Fruit fly (Drosophila melanogaster) whole organism, embryonic: ENCODE results near the gene vih.

Experiments used
- ATbp ChIP-seq: fragments of 200-800 bp; sonication (Bioruptor generic); optimal IDR thresholded peaks from 2 replicates; lab custom pipeline; 2017; ENCODE audit warnings: missing biosample characterization, mild to moderate bottlenecking, missing genetic modification characterization, missing genetic modification reagents
- B-H1 ChIP-seq: fragments of 200-800 bp; sonication (Bioruptor generic); IDR thresholded peaks from 3 replicates; pipeline ENCODE4 v1.3.6; 2022; ENCODE audit warnings: missing biosample characterization, missing genetic modification characterization
- CG10267 ChIP-seq: fragments of 200-800 bp; sonication (Bioruptor generic); optimal IDR thresholded peaks from 2 replicates; lab custom pipeline; 2018; ENCODE audit warnings: missing biosample characterization, mild to moderate bottlenecking, missing genetic modification characterization, moderate library complexity
- CG10274 ChIP-seq: fragments of 200-800 bp; sonication (Bioruptor generic); optimal IDR thresholded peaks from 3 replicates; lab custom pipeline; 2017; ENCODE audit warnings: missing biosample characterization, mild to moderate bottlenecking, missing genetic modification characterization
- CG10431 ChIP-seq: fragments of 200-800 bp; sonication (Bioruptor generic); optimal IDR thresholded peaks from 3 replicates; lab custom pipeline; 2018; ENCODE audit warnings: missing biosample characterization, mild to moderate bottlenecking, missing genetic modification characterization
- CG10565 ChIP-seq: fragments of 200-800 bp; sonication (Bioruptor generic); optimal IDR thresholded peaks from 3 replicates; lab custom pipeline; 2016; ENCODE audit warnings: missing biosample characterization, mild to moderate bottlenecking, missing genetic modification characterization
- CG1233 ChIP-seq: fragments of 200-800 bp; sonication (Bioruptor generic); optimal IDR thresholded peaks from 4 replicates; lab custom pipeline; 2018; ENCODE audit warnings: missing biosample characterization, mild to moderate bottlenecking, missing genetic modification characterization
- CG12744 ChIP-seq: fragments of 200-800 bp; sonication (Bioruptor generic); optimal IDR thresholded peaks from 2 replicates; lab custom pipeline; 2016; ENCODE audit warnings: missing biosample characterization, missing genetic modification characterization
- CG12942 ChIP-seq: fragments of 200-800 bp; sonication (Bioruptor generic); optimal IDR thresholded peaks from 3 replicates; lab custom pipeline; 2016; ENCODE audit warnings: missing biosample characterization, missing genetic modification characterization
- CG13296 ChIP-seq: fragments of 200-800 bp; sonication (Bioruptor generic); optimal IDR thresholded peaks from 3 replicates; lab custom pipeline; 2018; ENCODE audit warnings: missing biosample characterization, mild to moderate bottlenecking, missing genetic modification characterization
- CG13894 ChIP-seq: fragments of 200-800 bp; sonication (Bioruptor generic); optimal IDR thresholded peaks from 3 replicates; lab custom pipeline; 2018; ENCODE audit warnings: missing biosample characterization, mild to moderate bottlenecking, missing genetic modification characterization, moderate library complexity
- CG15073 ChIP-seq: fragments of 200-800 bp; sonication (Bioruptor generic); optimal IDR thresholded peaks from 2 replicates; lab custom pipeline; 2016; ENCODE audit warnings: missing biosample characterization, missing genetic modification characterization
- CG1529 ChIP-seq: fragments of 200-800 bp; sonication (Bioruptor generic); optimal IDR thresholded peaks from 3 replicates; lab custom pipeline; 2018; ENCODE audit warnings: missing biosample characterization, missing genetic modification characterization
- CG17612 ChIP-seq: fragments of 200-800 bp; sonication (Bioruptor generic); IDR thresholded peaks from 2 replicates; pipeline ENCODE4 v1.3.6; 2022; ENCODE audit warnings: missing biosample characterization, missing genetic modification characterization
- CG18011 ChIP-seq: fragments of 200-800 bp; sonication (Bioruptor generic); optimal IDR thresholded peaks from 2 replicates; lab custom pipeline; 2017; ENCODE audit warnings: missing biosample characterization, missing genetic modification characterization, mild to moderate bottlenecking, moderate library complexity, missing genotype
- CG30403 ChIP-seq: fragments of 200-800 bp; sonication (Bioruptor generic); optimal IDR thresholded peaks from 3 replicates; lab custom pipeline; 2016; ENCODE audit warnings: missing biosample characterization, missing genetic modification characterization
- CG3407 ChIP-seq: fragments of 200-800 bp; sonication (Bioruptor generic); optimal IDR thresholded peaks from 2 replicates; lab custom pipeline; 2018; ENCODE audit warnings: missing biosample characterization, mild to moderate bottlenecking, missing genetic modification characterization
- CG4404 ChIP-seq: fragments of 200-800 bp; sonication (Bioruptor generic); IDR thresholded peaks from 2 replicates; pipeline ENCODE4 v1.3.6; 2022; ENCODE audit warnings: missing biosample characterization, missing genetic modification characterization
- CG4854 ChIP-seq: fragments of 200-800 bp; sonication (Bioruptor generic); optimal IDR thresholded peaks from 2 replicates; lab custom pipeline; 2016; ENCODE audit warnings: missing biosample characterization, missing genetic modification characterization, inconsistent platforms
- CG6683 ChIP-seq: fragments of 200-800 bp; sonication (Bioruptor generic); optimal IDR thresholded peaks from 2 replicates; lab custom pipeline; 2017; ENCODE audit warnings: missing biosample characterization, mild to moderate bottlenecking, missing genetic modification characterization, missing genetic modification reagents
- CG7839 ChIP-seq: fragments of 200-800 bp; sonication (Bioruptor generic); optimal IDR thresholded peaks from 3 replicates; lab custom pipeline; 2018; ENCODE audit warnings: missing biosample characterization, mild to moderate bottlenecking, missing genetic modification characterization, moderate library complexity
- CG7963 ChIP-seq: fragments of 200-800 bp; sonication (Bioruptor generic); IDR thresholded peaks from 3 replicates; pipeline ENCODE4 v1.3.6; 2022; ENCODE audit warnings: missing biosample characterization, missing genetic modification characterization; ENCODE audit not compliant: partially characterized antibody
- CG8089 ChIP-seq: fragments of 200-800 bp; sonication (Bioruptor generic); optimal IDR thresholded peaks from 3 replicates; lab custom pipeline; 2016; ENCODE audit warnings: missing biosample characterization, missing genetic modification characterization
- CG8765 ChIP-seq: fragments of 200-800 bp; sonication (Bioruptor generic); IDR thresholded peaks from 2 replicates; pipeline ENCODE4 v1.3.6; 2022; ENCODE audit warnings: missing biosample characterization, missing genetic modification characterization
- CG8924 ChIP-seq: fragments of 200-800 bp; optimal IDR thresholded peaks from 3 replicates; lab custom pipeline; 2019; ENCODE audit warnings: missing biosample characterization, mild to moderate bottlenecking, missing genetic modification characterization, moderate library complexity
- D ChIP-seq, 2 experiments: fragments of 200-800 bp in 1 of 2; fragments of >200 bp in 1 of 2; sonication (Bioruptor generic) in 1 of 2; optimal IDR thresholded peaks; 2 replicates in 1 of 2; 3 replicates in 1 of 2; lab custom pipeline; 2017; ENCODE audit warnings: mild to moderate bottlenecking in 1 of 2, missing biosample characterization in 1 of 2, missing genetic modification characterization in 1 of 2, missing genetic modification reagents in 1 of 2
- Dll ChIP-seq: fragments of 200-800 bp; sonication (Bioruptor generic); IDR thresholded peaks from 4 replicates; pipeline ENCODE4 v1.3.6; 2022; ENCODE audit warnings: missing biosample characterization, missing genetic modification characterization; ENCODE audit not compliant: partially characterized antibody
- Dp ChIP-seq: fragments of 200-800 bp; sonication (Bioruptor generic); optimal IDR thresholded peaks from 2 replicates; lab custom pipeline; 2018; ENCODE audit warnings: missing biosample characterization, mild to moderate bottlenecking, missing genetic modification characterization, moderate library complexity
- E2f2 ChIP-seq: fragments of 200-800 bp; sonication (Bioruptor generic); IDR thresholded peaks from 2 replicates; pipeline ENCODE4 v1.3.6; 2022; ENCODE audit warnings: missing biosample characterization, missing genetic modification characterization
- Hey ChIP-seq: fragments of 200-800 bp; sonication (Bioruptor generic); optimal IDR thresholded peaks from 3 replicates; lab custom pipeline; 2018; ENCODE audit warnings: missing biosample characterization, mild to moderate bottlenecking, missing genetic modification characterization
- Hr51 ChIP-seq, 2 experiments: fragments of 200-800 bp; sonication (Bioruptor generic); optimal IDR thresholded peaks; 2 replicates in 1 of 2; 3 replicates in 1 of 2; lab custom pipeline; 2016 to 2018; ENCODE audit warnings: missing biosample characterization in 2 of 2, missing genetic modification characterization in 2 of 2, mild to moderate bottlenecking in 1 of 2, moderate library complexity in 1 of 2
- Mes4 ChIP-seq: fragments of 200-800 bp; sonication (Bioruptor generic); optimal IDR thresholded peaks from 2 replicates; lab custom pipeline; 2016; ENCODE audit warnings: missing biosample characterization, missing genetic modification characterization
- NFAT ChIP-seq: fragments of 200-800 bp; sonication (Bioruptor generic); IDR thresholded peaks from 2 replicates; pipeline ENCODE4 v1.3.6; 2022; ENCODE audit warnings: missing biosample characterization, missing genetic modification characterization
- NfI ChIP-seq: fragments of 200-800 bp; sonication (Bioruptor generic); optimal IDR thresholded peaks from 3 replicates; lab custom pipeline; 2018; ENCODE audit warnings: missing biosample characterization, mild to moderate bottlenecking, missing genetic modification characterization, moderate library complexity
- ac ChIP-seq: fragments of 200-800 bp; sonication (Bioruptor generic); optimal IDR thresholded peaks from 3 replicates; lab custom pipeline; 2017; ENCODE audit warnings: missing biosample characterization, mild to moderate bottlenecking, missing genetic modification characterization
- chinmo ChIP-seq: fragments of 200-800 bp; sonication (Bioruptor generic); IDR thresholded peaks from 4 replicates; pipeline ENCODE4 v1.3.6; 2022; ENCODE audit warnings: missing biosample characterization, missing genetic modification characterization; ENCODE audit not compliant: partially characterized antibody
- ci ChIP-seq: fragments of 200-800 bp; sonication (Bioruptor generic); IDR thresholded peaks from 3 replicates; pipeline ENCODE4 v1.3.6; 2022; ENCODE audit warnings: missing biosample characterization, missing genetic modification characterization
- dimm ChIP-seq: fragments of 200-800 bp; sonication (Bioruptor generic); IDR thresholded peaks from 2 replicates; pipeline ENCODE4 v1.3.6; 2022; ENCODE audit warnings: missing biosample characterization, missing genetic modification characterization
- ftz-f1 ChIP-seq: fragments of 200-800 bp; sonication (Bioruptor generic); optimal IDR thresholded peaks from 2 replicates; lab custom pipeline; 2016; ENCODE audit warnings: missing biosample characterization, missing genetic modification characterization
- h ChIP-seq: fragments of >200 bp; optimal IDR thresholded peaks from 2 replicates; lab custom pipeline; 2017
- hth ChIP-seq: fragments of >200 bp; optimal IDR thresholded peaks from 2 replicates; lab custom pipeline; 2017; ENCODE audit warnings: inconsistent platforms
- pan ChIP-seq, 4 experiments: fragments of >200 bp in 3 of 4; fragments of 200-800 bp in 1 of 4; sonication (Bioruptor generic) in 1 of 4; optimal IDR thresholded peaks in 3 of 4; IDR thresholded peaks in 1 of 4; 2 replicates each; pipeline versions ENCODE4 v1.3.6 to Lab custom; 2017 to 2022; ENCODE audit warnings: missing biosample characterization in 2 of 4, missing genetic modification characterization in 2 of 4, mixed read lengths in 1 of 4
- pb ChIP-seq: fragments of 200-800 bp; sonication (Bioruptor generic); optimal IDR thresholded peaks from 3 replicates; lab custom pipeline; 2016; ENCODE audit warnings: missing biosample characterization, missing genetic modification characterization
- phol ChIP-seq: fragments of 200-800 bp; sonication (Bioruptor generic); optimal IDR thresholded peaks from 3 replicates; lab custom pipeline; 2018; ENCODE audit warnings: missing biosample characterization, mild to moderate bottlenecking, missing genetic modification characterization, moderate library complexity
- ro ChIP-seq: fragments of 200-800 bp; sonication (Bioruptor generic); IDR thresholded peaks from 2 replicates; pipeline ENCODE4 v1.3.6; 2022; ENCODE audit warnings: missing biosample characterization, missing genetic modification characterization
- stwl ChIP-seq: fragments of 200-800 bp; sonication (Bioruptor generic); optimal IDR thresholded peaks from 3 replicates; lab custom pipeline; 2018; ENCODE audit warnings: missing biosample characterization, mild to moderate bottlenecking, missing genetic modification characterization, moderate library complexity
- tgo ChIP-seq: fragments of 200-800 bp; sonication (Bioruptor generic); IDR thresholded peaks from 3 replicates; pipeline ENCODE4 v1.3.6; 2022; ENCODE audit warnings: missing biosample characterization, missing genetic modification characterization
- unc-4 ChIP-seq: fragments of 200-800 bp; sonication (Bioruptor generic); IDR thresholded peaks from 2 replicates; pipeline ENCODE4 v1.3.6; 2022; ENCODE audit warnings: missing biosample characterization, missing genetic modification characterization; ENCODE audit not compliant: partially characterized antibody
- vnd ChIP-seq: fragments of 200-800 bp; sonication (Bioruptor generic); IDR thresholded peaks from 3 replicates; pipeline ENCODE4 v1.3.6; 2022; ENCODE audit warnings: missing biosample characterization, missing genetic modification characterization; ENCODE audit not compliant: partially characterized antibody
- zfh2 ChIP-seq: fragments of 200-800 bp; sonication (Bioruptor generic); optimal IDR thresholded peaks from 2 replicates; lab custom pipeline; 2016; ENCODE audit warnings: missing biosample characterization, missing genetic modification characterization

The vih gene

DNA sequence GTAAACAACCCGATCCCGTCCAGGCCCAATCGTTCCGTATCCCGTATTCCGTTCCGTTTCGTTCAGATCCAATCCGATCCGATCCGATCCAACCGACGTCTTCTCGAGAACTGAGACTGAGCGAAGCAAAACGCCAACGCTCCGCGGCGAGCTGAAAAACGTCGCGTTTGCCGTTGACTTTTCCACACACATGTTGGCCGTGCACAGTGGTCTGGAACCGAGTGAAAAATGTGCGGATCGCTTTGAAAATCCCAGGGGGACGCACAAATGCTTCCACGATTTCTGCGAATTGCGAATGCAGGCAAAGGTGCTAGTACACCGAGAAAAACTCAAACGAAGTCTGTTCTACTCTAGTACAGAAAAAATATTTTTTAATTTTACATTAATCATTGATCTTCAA, 19.1 kb upstream of the vih start, which contains the start of gene CG10663:
TSS of gene CG10663 (minus strand) at position 88 of the 400 bp plus-strand sequence.
- TF ChIP-seq hth (lab: Kevin White, UChicago) (no peak), CG13894 (tag; lab: Kevin White, UChicago) (no peak), CG18011 (no peak), pb (GFP tag; lab: Kevin White, UChicago) (no peak), stwl (tag; lab: Kevin White, UChicago) (no peak), CG12744 (GFP tag; lab: Kevin White, UChicago) (no peak), E2f2 (peak; percentile 24; the same call in 1 of the 2 replicates), vnd (no peak), zfh2 (GFP tag; lab: Kevin White, UChicago) (no peak), NfI (GFP tag; lab: Kevin White, UChicago) (peak; percentile 20), CG7839 (tag; lab: Kevin White, UChicago) (peak; percentile 4), D (optimal IDR thresholded peaks at IDR 0.05; lab: Kevin White, UChicago) (no peak), D (GFP tag; optimal IDR thresholded peaks at IDR 0.05; lab: Kevin White, UChicago) (no peak), Dp (GFP tag; lab: Kevin White, UChicago) (no peak), phol (tag; lab: Kevin White, UChicago) (no peak), ci (GFP tag; lab: Robert Waterston, UW) (peak; percentile 72; the same call in 2 of the 3 replicates), Dll (GFP tag; lab: Robert Waterston, UW) (no peak), CG17612 (no peak), pan (optimal IDR thresholded peaks at IDR 0.05; lab: Kevin White, UChicago) (no peak), pan (GFP tag; optimal IDR thresholded peaks at IDR 0.05 in 1 of 2, IDR thresholded peaks at IDR 0.05 in 1 of 2) (peak in 1 of 2 experiments; percentile 32), CG1233 (GFP tag; lab: Kevin White, UChicago) (no peak), ro (GFP tag; lab: Robert Waterston, UW) (no peak), CG3407 (no peak), tgo (GFP tag; lab: Robert Waterston, UW) (no peak; the same call in 2 of the 3 replicates), Mes4 (no peak), Hey (tag; lab: Kevin White, UChicago) (no peak), ATbp (GFP tag; lab: Kevin White, UChicago) (no peak), CG6683 (GFP tag; lab: Kevin White, UChicago) (no peak), dimm (GFP tag; lab: Robert Waterston, UW) (no peak), CG4854 (GFP tag; lab: Kevin White, UChicago) (no peak), CG10431 (GFP tag; lab: Kevin White, UChicago) (no peak), Hr51 (GFP tag; optimal IDR thresholded peaks at IDR 0.05; lab: Kevin White, UChicago) (no peak), CG4404 (no peak), NFAT (no peak), CG8765 (GFP tag; lab: Robert Waterston, UW) (no peak), CG10274 (GFP tag; lab: Kevin White, UChicago) (no peak), chinmo (GFP tag; lab: Robert Waterston, UW) (no peak), CG13296 (GFP tag; lab: Kevin White, UChicago) (no peak), CG8924 (tag; lab: Kevin White, UChicago) (no peak), CG8089 (GFP tag; lab: Kevin White, UChicago) (no peak), ftz-f1 (GFP tag; lab: Kevin White, UChicago) (no peak), CG1529 (no peak), ac (GFP tag; lab: Kevin White, UChicago) (no peak), B-H1 (peak; percentile 17; the same call in 1 of the 3 replicates), CG10565 (GFP tag; lab: Kevin White, UChicago) (no peak), CG10267 (tag; lab: Kevin White, UChicago) (no peak), CG15073 (GFP tag; lab: Kevin White, UChicago) (no peak), unc-4 (GFP tag; lab: Robert Waterston, UW) (no peak), CG30403 (GFP tag; lab: Kevin White, UChicago) (no peak), h (lab: Kevin White, UChicago) (no peak), CG7963 (GFP tag; lab: Robert Waterston, UW) (peak; percentile 53; the same call in 2 of the 3 replicates), CG12942 (GFP tag; lab: Kevin White, UChicago) (no peak)
